Fruit fly (Drosophila melanogaster) Kc167 (cell line): Measurements from ENCODE around the gene cactin.

Source experiments
- Myc ChIP-seq: fragments of >200 bp; optimal IDR thresholded peaks from 2 replicates; lab custom pipeline; 2017; ENCODE audit warnings: missing external identifiers
- h ChIP-seq: fragments of >200 bp; optimal IDR thresholded peaks from 3 replicates; lab custom pipeline; 2018; ENCODE audit warnings: missing external identifiers
- insv ChIP-seq: fragments of >200 bp; optimal IDR thresholded peaks from 3 replicates; lab custom pipeline; 2018; ENCODE audit warnings: missing external identifiers
- psq ChIP-seq: fragments of >200 bp; optimal IDR thresholded peaks from 2 replicates; lab custom pipeline; 2017; ENCODE audit warnings: missing external identifiers
- ttk ChIP-seq: sonication (Bioruptor generic); optimal IDR thresholded peaks from 2 replicates; lab custom pipeline; 2017; ENCODE audit warnings: missing external identifiers

dm6 chrX:20394066-20394913 is 29.6 kb upstream of the cactin start, which contains the start of gene HERC2:
- TF ChIP-seq psq (lab: Kevin White, UChicago): no peak
- TF ChIP-seq ttk: no peak
- no peak for TF ChIP-seq h (lab: Kevin White, UChicago)
- no peak for TF ChIP-seq insv (lab: Kevin White, UChicago)
- TF ChIP-seq Myc (lab: Kevin White, UChicago): no peak
